Worm (Caenorhabditis elegans) whole organism, midembryonic: Measurements from ENCODE around the gene sri-7.
"Not testable (repeated sequence)": the region's sequence is repeated elsewhere in the genome, so short reads cannot be mapped to it uniquely, and the experiment has no call there.

Experiments used
- T22C8.4 ChIP-seq: fragments of 200-800 bp; sonication (Bioruptor generic); IDR thresholded peaks from 2 replicates; pipeline ENCODE4 v1.3.6; 2022; ENCODE audit warnings: missing genetic modification characterization, missing compliant biosample characterization
- cog-1 ChIP-seq: sonication (generic microtip); optimal IDR thresholded peaks from 2 replicates; lab custom pipeline; 2016; ENCODE audit warnings: missing genetic modification characterization, missing compliant biosample characterization
- flt-1 ChIP-seq: fragments of 200-800 bp; sonication (Bioruptor generic); IDR thresholded peaks from 2 replicates; pipeline ENCODE4 v1.3.6; 2022; ENCODE audit warnings: missing genetic modification characterization, missing compliant biosample characterization
- klf-2 ChIP-seq: fragments of 200-800 bp; sonication (Bioruptor generic); conservative IDR thresholded peaks from 2 replicates; pipeline ENCODE4 v1.3.6; 2022; ENCODE audit warnings: missing genetic modification reagents, missing genetic modification characterization, missing compliant biosample characterization
- med-1 ChIP-seq: sonication (generic microtip); optimal IDR thresholded peaks from 2 replicates; lab custom pipeline; 2017; ENCODE audit warnings: missing genetic modification characterization, mild to moderate bottlenecking, missing compliant biosample characterization, antibody characterized with exemption, missing genetic modification reagents; ENCODE audit not compliant: insufficient read depth
- ref-1 ChIP-seq: fragments of 200-800 bp; sonication (Bioruptor generic); conservative IDR thresholded peaks from 2 replicates; pipeline ENCODE4 v1.3.6; 2022; ENCODE audit warnings: missing genetic modification reagents, missing genetic modification characterization, missing compliant biosample characterization
- tab-1 ChIP-seq: fragments of 200-800 bp; sonication (Bioruptor generic); IDR thresholded peaks from 2 replicates; pipeline ENCODE4 v1.3.6; 2022; ENCODE audit warnings: missing genetic modification characterization, missing compliant biosample characterization
- ztf-23 ChIP-seq: fragments of 200-800 bp; sonication (Bioruptor generic); IDR thresholded peaks from 2 replicates; pipeline ENCODE4 v1.3.6; 2022; ENCODE audit warnings: missing genetic modification reagents, missing genetic modification characterization, missing compliant biosample characterization
- ztf-29 ChIP-seq: fragments of 200-800 bp; sonication (Bioruptor generic); IDR thresholded peaks from 2 replicates; pipeline ENCODE4 v1.3.6; 2022; ENCODE audit warnings: missing genetic modification reagents, missing genetic modification characterization, missing compliant biosample characterization

The sri-7 gene

DNA sequence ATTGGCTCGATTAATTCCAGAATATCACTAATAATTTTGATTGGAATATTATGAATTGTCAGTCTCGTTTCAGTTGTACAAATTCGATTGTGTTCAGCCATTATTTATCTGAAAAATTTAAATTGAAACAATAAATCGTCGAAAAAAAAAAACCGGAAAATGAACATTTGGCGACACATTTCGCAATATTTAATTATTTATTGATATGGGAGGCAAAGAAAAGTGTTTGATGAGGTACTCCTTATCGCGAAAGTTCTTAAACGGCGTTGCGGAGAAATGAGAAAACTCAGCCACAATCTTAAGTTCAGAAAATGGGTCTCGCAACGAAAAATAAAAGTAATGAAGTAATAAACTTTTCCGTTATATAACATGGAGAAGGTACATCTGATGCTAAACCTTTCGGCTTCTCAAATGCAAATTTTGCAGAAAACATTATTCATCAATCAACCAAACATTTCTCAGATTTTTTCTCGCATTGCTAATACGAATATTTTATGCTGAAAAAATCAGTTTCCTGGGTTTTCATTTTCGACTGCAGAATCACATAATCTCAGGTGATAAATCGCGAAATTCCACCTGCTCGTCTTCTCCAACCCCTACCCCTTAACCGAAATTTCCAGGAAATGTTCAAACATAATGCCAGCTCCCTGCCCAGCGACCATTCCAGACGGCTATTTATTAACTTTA is at the start of gene sri-7, which contains the start of gene T06E6.15:
sri-7 (plus strand) TSS at position 637 of the 687 bp plus-strand sequence.
T06E6.15 (minus strand) TSS at position 101 of the 687 bp plus-strand sequence.
- TF ChIP-seq ztf-23 (GFP tag; lab: Robert Waterston, UW) (no peak), T22C8.4 (GFP tag; lab: Robert Waterston, UW) (no peak), med-1 (no peak), ref-1 (no peak), klf-2 (GFP tag; lab: Robert Waterston, UW) (no peak), flt-1 (GFP tag; lab: Robert Waterston, UW) (no peak), cog-1 (tag; lab: Kevin White, UChicago) (no peak), ztf-29 (GFP tag; lab: Robert Waterston, UW) (no peak), tab-1 (GFP tag; lab: Robert Waterston, UW) (no peak)

DNA sequence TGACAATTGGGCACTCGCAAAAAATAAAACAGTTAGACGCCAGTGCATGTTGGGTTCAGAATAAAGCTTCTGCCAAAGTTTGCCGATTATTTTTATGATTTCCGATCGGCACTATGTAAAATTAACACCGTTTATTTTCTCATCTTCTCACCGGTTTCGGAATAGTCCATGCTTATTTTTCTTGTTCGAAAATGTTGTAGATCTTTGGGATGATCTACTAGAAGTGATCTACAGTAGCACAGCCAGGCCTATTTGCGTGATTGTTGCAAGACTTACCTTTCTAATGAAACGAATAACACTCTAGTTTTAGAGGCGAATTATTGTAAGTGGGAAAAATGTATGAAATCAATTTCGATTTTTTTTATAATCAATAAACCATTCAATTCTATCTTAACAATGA is 49.5 kb upstream of the sri-7 start, which contains the start of gene clec-231:
clec-231 (minus strand) TSS at position 101 of the 400 bp plus-strand sequence.
- TF ChIP-seq klf-2 (GFP tag; lab: Robert Waterston, UW) (no peak), ztf-23 (GFP tag; lab: Robert Waterston, UW) (no peak), med-1 (no peak), flt-1 (GFP tag; lab: Robert Waterston, UW) (no peak), tab-1 (GFP tag; lab: Robert Waterston, UW) (no peak), T22C8.4 (GFP tag; lab: Robert Waterston, UW) (no peak), cog-1 (tag; lab: Kevin White, UChicago) (no peak), ztf-29 (GFP tag; lab: Robert Waterston, UW) (no peak), ref-1 (no peak)

DNA sequence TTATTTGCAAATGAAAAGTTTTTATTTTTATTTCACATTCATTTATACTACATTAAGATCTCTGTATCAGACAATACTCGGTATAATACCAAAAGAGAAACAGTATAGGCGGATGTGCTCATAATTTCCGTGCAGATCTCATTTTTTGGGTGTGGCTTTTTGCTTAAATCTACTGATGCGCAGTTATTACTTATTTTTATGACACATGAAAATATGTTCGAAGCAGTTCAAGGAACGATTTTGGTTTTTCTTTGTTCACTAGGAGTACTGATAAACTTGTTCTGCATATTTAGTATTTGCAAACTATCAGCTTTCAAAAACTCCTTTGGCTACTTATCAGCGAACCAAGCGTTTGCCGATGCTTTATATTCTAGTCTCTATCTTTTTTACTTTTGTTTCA is 47.8 kb upstream of the sri-7 start, which contains the start of gene srx-58:
srx-58 (plus strand) TSS at position 301 of the 400 bp plus-strand sequence.
- TF ChIP-seq klf-2 (GFP tag; lab: Robert Waterston, UW) (no peak), flt-1 (GFP tag; lab: Robert Waterston, UW) (no peak), ztf-29 (GFP tag; lab: Robert Waterston, UW) (no peak), T22C8.4 (GFP tag; lab: Robert Waterston, UW) (no peak), ref-1 (no peak), tab-1 (GFP tag; lab: Robert Waterston, UW) (no peak), ztf-23 (GFP tag; lab: Robert Waterston, UW) (no peak), med-1 (no peak), cog-1 (tag; lab: Kevin White, UChicago) (no peak)

DNA sequence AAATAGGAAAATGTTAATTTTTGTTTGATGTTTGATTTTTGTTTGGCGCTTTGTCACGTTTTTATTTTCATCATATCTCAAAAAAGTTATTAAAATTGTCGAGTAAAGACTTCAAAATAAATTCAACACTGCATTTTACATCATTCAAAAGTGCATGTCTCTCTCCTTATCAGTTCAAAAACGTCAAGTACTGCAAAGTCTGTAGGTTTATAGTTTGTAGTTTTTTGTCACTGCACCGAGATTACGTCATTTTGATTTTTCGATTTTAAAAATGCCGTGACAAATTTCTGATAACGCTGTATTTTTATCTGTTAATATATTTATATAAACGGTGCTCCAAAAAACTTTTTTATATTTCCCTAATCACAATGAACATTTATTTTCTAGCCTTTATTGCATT is 45.5 kb upstream of the sri-7 start, which contains the start of gene C29F3.7:
C29F3.7 (plus strand) TSS at position 254 of the 400 bp plus-strand sequence.
- TF ChIP-seq ztf-23 (GFP tag; lab: Robert Waterston, UW) (no peak), tab-1 (GFP tag; lab: Robert Waterston, UW) (no peak), med-1 (no peak), klf-2 (GFP tag; lab: Robert Waterston, UW) (no peak), cog-1 (tag; lab: Kevin White, UChicago) (no peak), flt-1 (GFP tag; lab: Robert Waterston, UW) (no peak), ref-1 (no peak), ztf-29 (GFP tag; lab: Robert Waterston, UW) (no peak), T22C8.4 (GFP tag; lab: Robert Waterston, UW) (no peak)

DNA sequence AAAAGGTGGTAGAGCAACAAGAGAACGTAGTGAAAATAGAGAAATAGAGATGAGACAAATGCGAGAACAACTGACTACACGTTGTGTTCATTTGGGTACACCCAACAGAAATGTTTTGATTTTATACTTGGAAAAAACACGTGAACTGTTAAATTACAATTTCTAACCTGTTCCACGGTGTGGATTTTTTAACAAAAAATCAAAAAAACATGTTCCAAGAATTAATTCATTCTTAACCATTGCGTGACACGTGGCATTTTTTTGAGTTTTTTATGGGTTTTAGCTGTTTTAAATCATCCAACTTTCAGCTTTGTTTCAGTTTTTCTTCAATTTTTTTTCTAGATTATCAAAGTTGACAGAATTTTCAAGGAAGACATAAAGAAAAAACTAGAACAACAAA is 38.7 kb upstream of the sri-7 start, which contains the start of gene ech-1.1:
ech-1.1 (minus strand) TSS at position 101 of the 400 bp plus-strand sequence.
- not testable (repeated sequence) for TF ChIP-seq ref-1; med-1; ztf-23 (GFP tag; lab: Robert Waterston, UW)

DNA sequence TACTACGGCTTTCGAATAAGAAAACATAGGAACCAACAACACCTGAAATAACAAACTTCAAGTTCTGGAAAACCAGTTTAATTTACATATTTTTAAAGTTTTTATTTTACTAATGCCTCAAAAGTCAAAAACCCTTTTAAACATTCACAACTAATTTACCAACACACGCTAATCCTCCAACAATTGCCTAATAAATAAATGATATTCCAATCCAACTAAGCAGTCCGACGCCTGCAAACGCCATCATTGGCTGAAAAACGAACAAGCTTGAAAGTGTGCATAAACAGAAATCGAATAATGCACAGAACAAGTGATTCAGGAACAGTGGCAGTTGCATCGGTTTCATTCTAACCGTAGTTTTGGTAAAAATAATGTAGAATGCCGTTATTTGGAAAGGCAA is 32.4 kb upstream of the sri-7 start:
- TF ChIP-seq ztf-29 (GFP tag; lab: Robert Waterston, UW) = no peak
- no peak for TF ChIP-seq cog-1 (tag; lab: Kevin White, UChicago)
- no peak for TF ChIP-seq flt-1 (GFP tag; lab: Robert Waterston, UW)
- TF ChIP-seq tab-1 (GFP tag; lab: Robert Waterston, UW) = no peak
- TF ChIP-seq med-1 = no peak
- TF ChIP-seq T22C8.4 (GFP tag; lab: Robert Waterston, UW) = no peak
- TF ChIP-seq klf-2 (GFP tag; lab: Robert Waterston, UW) = no peak
- TF ChIP-seq ref-1 = no peak
- TF ChIP-seq ztf-23 (GFP tag; lab: Robert Waterston, UW) = no peak

DNA sequence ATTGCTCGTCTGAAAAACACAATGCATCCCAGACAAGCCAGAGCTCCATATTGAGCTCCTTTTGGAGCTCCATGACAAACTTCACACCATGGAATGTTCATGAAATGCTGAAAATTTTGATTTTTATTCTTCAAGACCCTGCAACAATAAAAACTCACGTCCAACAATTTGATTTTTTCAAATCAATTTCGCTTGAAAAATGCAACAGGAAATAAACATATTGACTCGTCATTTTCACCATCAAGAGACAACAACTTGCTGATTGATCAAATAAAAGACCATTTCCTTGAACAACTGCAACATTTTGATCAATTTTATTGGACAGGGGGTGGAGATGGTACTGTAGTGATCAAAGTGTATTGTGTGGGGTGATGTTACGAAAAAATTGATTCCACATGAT is 30.4 kb upstream of the sri-7 start, which contains the start of gene nhr-269:
nhr-269 (minus strand) TSS at position 101 of the 400 bp plus-strand sequence.
- TF ChIP-seq ref-1 (no peak), ztf-23 (GFP tag; lab: Robert Waterston, UW) (no peak), klf-2 (GFP tag; lab: Robert Waterston, UW) (no peak), tab-1 (GFP tag; lab: Robert Waterston, UW) (no peak), ztf-29 (GFP tag; lab: Robert Waterston, UW) (no peak), cog-1 (tag; lab: Kevin White, UChicago) (no peak), med-1 (no peak), T22C8.4 (GFP tag; lab: Robert Waterston, UW) (no peak), flt-1 (GFP tag; lab: Robert Waterston, UW) (no peak)

DNA sequence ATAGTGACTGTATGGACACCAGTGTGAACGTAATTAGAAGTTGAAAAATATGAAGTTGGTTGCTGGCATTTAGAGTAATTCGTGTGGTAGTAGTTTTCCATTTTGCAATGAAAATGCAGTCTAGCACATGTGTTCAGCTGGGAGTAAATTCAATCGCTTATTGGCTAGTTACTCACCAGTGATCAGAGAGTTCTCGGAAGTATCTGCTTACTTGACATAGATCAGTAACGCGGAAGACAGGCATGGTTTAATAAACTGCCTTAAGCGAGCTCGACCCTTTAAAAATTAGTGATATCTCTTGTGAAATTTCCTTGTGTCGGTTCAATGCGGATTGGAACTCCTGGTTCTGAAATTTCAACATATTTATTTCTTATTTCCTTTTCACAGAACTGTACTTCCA is 23.9 kb upstream of the sri-7 start, which contains the start of gene srh-52:
srh-52 (minus strand) TSS at position 101 of the 400 bp plus-strand sequence.
- TF ChIP-seq T22C8.4 (GFP tag; lab: Robert Waterston, UW) (no peak), klf-2 (GFP tag; lab: Robert Waterston, UW) (no peak), ztf-29 (GFP tag; lab: Robert Waterston, UW) (no peak), cog-1 (tag; lab: Kevin White, UChicago) (no peak), ref-1 (no peak), ztf-23 (GFP tag; lab: Robert Waterston, UW) (no peak), tab-1 (GFP tag; lab: Robert Waterston, UW) (no peak), med-1 (no peak), flt-1 (GFP tag; lab: Robert Waterston, UW) (no peak)

DNA sequence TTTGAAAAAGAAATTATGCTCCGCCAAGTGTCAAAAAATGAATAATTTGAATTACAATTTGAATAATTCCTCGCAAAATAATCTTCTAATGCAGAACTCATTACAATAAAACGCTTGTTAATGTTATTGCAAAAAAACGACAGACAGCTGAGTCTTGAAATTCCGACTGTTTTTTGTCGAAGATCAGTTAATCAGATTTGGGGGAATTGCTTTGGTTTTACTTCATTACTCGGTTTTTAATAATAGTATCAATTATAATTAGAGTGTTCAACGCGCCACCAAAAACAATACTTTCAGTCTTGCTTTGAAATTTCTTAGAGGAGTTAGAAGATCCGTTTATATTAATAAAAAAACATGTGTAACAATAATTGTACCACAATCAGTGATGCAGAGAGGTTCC is 22.2 kb upstream of the sri-7 start, which contains the start of gene srh-122:
srh-122 (minus strand) TSS at position 101 of the 400 bp plus-strand sequence.
- no peak for TF ChIP-seq flt-1 (GFP tag; lab: Robert Waterston, UW)
- TF ChIP-seq ztf-29 (GFP tag; lab: Robert Waterston, UW) = no peak
- TF ChIP-seq T22C8.4 (GFP tag; lab: Robert Waterston, UW) = no peak
- TF ChIP-seq tab-1 (GFP tag; lab: Robert Waterston, UW) = no peak
- TF ChIP-seq ztf-23 (GFP tag; lab: Robert Waterston, UW) = no peak
- no peak for TF ChIP-seq med-1
- no peak for TF ChIP-seq klf-2 (GFP tag; lab: Robert Waterston, UW)
- no peak for TF ChIP-seq cog-1 (tag; lab: Kevin White, UChicago)
- no peak for TF ChIP-seq ref-1
